Worm (Caenorhabditis elegans) whole organism, dauer: ENCODE measurements around the gene K02H11.9.

Experiments
- unc-62 ChIP-seq: sonication (generic microtip); optimal IDR thresholded peaks from 2 replicates; lab custom pipeline; 2017; ENCODE audit warnings: missing biosample characterization, missing genetic modification reagents, missing genetic modification characterization

The K02H11.9 gene

ce11 chrV:1491510-1491909, 45.4 kb downstream of the K02H11.9 start, which contains the start of gene C38C3.6:
Gene C38C3.6 (minus strand): TSS chrV:1491610.
- no peak for TF ChIP-seq unc-62 (GFP tag; lab: Kevin White, UChicago)

DNA sequence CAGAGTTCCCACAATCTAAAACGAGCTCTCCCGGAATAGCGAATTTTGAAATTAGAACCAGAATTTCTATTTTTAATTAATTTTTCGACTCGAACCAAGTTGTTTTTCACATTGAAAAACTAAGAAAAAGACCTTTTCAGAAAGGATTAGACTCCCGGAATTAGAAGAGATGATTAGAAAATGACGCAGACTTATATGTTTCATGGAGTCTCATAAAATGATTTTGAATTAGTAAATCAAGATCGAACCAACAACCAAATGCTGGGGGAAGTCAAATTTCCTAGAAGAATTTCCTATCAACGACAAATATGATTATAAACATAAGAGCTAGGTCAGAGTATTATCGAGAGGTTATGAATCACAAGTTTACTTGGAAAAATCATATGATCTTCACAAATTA, 48.2 kb downstream of the K02H11.9 start:
- TF ChIP-seq unc-62 (GFP tag; lab: Kevin White, UChicago), result no peak

DNA sequence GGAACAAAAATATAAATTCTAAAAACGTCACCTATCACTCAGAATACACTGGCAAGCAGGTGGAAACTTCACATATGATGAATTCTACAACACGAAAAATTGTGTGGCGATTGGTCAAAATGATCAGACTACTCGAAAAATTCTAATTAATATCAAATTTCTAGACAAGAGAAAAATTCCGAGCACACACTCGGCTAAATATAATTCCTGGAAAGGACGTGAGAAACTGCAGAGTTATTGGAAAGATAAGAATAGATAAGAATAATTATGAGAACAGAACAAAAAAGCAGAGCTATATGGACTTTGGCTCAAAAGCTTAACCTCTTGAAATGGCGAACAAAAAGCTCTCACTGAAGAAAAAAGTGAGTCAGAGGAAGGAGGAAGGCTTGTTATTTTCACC, 49.6 kb downstream of the K02H11.9 start:
- TF ChIP-seq unc-62 (GFP tag; lab: Kevin White, UChicago), result no peak

DNA sequence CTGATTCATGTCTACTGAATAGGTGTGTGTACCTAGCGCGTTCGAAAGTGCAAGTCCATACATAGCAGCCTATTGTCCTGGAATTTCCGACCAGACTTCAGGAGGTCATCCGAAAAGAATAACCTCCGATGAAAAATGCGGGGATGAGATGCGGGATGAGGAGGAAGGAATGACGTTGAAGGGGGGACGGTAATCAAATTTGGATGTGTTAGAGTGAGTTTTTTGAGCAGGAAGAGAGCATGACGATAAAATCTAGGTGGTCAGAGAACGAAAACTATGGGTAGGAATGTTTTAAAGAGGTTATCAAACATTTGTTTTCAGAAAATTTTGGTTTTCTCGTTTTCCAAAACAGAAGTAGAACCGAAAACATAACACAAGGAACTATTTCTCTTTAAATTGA, 50.8 kb downstream of the K02H11.9 start:
- TF ChIP-seq unc-62 (GFP tag; lab: Kevin White, UChicago), result no peak
